Worm (Caenorhabditis elegans) whole organism, early embryonic: Measurements from ENCODE around the gene clc-32.

Source experiments
- B0310.2 ChIP-seq: sonication (generic microtip); optimal IDR thresholded peaks from 2 replicates; lab custom pipeline; 2016; ENCODE audit warnings: mild to moderate bottlenecking, missing genetic modification characterization, missing compliant biosample characterization
- F13C5.2 ChIP-seq: sonication (generic microtip); optimal IDR thresholded peaks from 2 replicates; lab custom pipeline; 2017; ENCODE audit warnings: mild to moderate bottlenecking, missing genetic modification characterization, inconsistent platforms, missing compliant biosample characterization
- aly-1 ChIP-seq: sonication (generic microtip); optimal IDR thresholded peaks from 2 replicates; lab custom pipeline; 2016; ENCODE audit warnings: missing genetic modification characterization, missing compliant biosample characterization
- ama-1 ChIP-seq: fragments of 150-350 bp; optimal IDR thresholded peaks from 2 replicates; lab custom pipeline; 2014
- ceh-13 ChIP-seq: fragments of 200-800 bp; sonication (Bioruptor generic); optimal IDR thresholded peaks from 2 replicates; lab custom pipeline; 2018; ENCODE audit warnings: mild to moderate bottlenecking, missing genetic modification characterization, missing compliant biosample characterization
- ceh-36 ChIP-seq: sonication (generic microtip); optimal IDR thresholded peaks from 2 replicates; lab custom pipeline; 2016; ENCODE audit warnings: missing genetic modification characterization, inconsistent platforms, missing compliant biosample characterization
- ets-7 ChIP-seq: sonication (generic microtip); optimal IDR thresholded peaks from 2 replicates; lab custom pipeline; 2016; ENCODE audit warnings: missing genotype, missing genetic modification characterization, missing compliant biosample characterization
- flt-1 ChIP-seq: fragments of 200-800 bp; sonication (Bioruptor generic); IDR thresholded peaks from 2 replicates; pipeline ENCODE4 v1.3.6; 2022; ENCODE audit warnings: missing genetic modification characterization, missing compliant biosample characterization
- hmbx-1 ChIP-seq: sonication (generic microtip); optimal IDR thresholded peaks from 2 replicates; lab custom pipeline; 2016; ENCODE audit warnings: mild to moderate bottlenecking, missing genetic modification characterization, missing compliant biosample characterization
- hmg-4 ChIP-seq: fragments of 200-800 bp; sonication (Bioruptor generic); optimal IDR thresholded peaks from 2 replicates; lab custom pipeline; 2018; ENCODE audit warnings: mild to moderate bottlenecking, missing genetic modification characterization, missing compliant biosample characterization
- hnd-1 ChIP-seq: sonication (generic microtip); optimal IDR thresholded peaks from 2 replicates; lab custom pipeline; 2016; ENCODE audit warnings: missing genetic modification characterization, missing compliant biosample characterization
- pes-1 ChIP-seq: fragments of 200-800 bp; sonication (Bioruptor generic); IDR thresholded peaks from 2 replicates; pipeline ENCODE4 v1.3.6; 2022; ENCODE audit warnings: missing genetic modification reagents, missing genetic modification characterization, missing compliant biosample characterization
- scrt-1 ChIP-seq: fragments of 200-800 bp; sonication (Bioruptor generic); IDR thresholded peaks from 2 replicates; pipeline ENCODE4 v1.3.6; 2022; ENCODE audit warnings: missing genetic modification characterization, missing compliant biosample characterization
- sea-1 ChIP-seq: fragments of 200-800 bp; sonication (Bioruptor generic); conservative IDR thresholded peaks from 2 replicates; pipeline ENCODE4 v1.3.6; 2022; ENCODE audit warnings: missing genetic modification characterization, missing compliant biosample characterization
- tbx-11 ChIP-seq: fragments of 200-800 bp; sonication (Bioruptor generic); IDR thresholded peaks from 2 replicates; pipeline ENCODE4 v1.3.6; 2022; ENCODE audit warnings: missing genetic modification characterization, missing compliant biosample characterization
- tbx-37 ChIP-seq: fragments of 200-800 bp; sonication (Bioruptor generic); conservative IDR thresholded peaks from 2 replicates; pipeline ENCODE4 v1.3.6; 2022; ENCODE audit warnings: missing genetic modification reagents, missing genetic modification characterization, missing compliant biosample characterization
- tra-4 ChIP-seq: sonication (generic microtip); optimal IDR thresholded peaks from 2 replicates; lab custom pipeline; 2017; ENCODE audit warnings: missing genetic modification characterization, missing compliant biosample characterization

clc-32 gene

DNA sequence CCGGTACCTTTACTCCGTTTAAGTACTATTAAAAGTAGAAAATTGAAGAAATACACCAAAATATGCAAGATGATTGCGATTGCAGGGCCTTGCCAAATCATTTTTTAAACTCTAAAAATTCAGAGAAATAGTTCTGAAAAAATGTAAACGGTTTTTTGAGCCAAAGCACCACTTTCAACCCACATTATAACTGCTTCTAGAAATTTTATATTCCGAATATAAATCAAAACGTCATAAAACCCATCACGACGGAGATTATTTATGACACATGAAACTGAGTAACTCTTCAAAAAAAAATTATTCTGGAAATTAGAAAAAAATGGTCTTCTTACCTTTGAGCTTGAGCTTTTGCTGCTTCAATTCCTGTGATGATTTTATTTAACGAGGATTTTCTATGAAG is 26.7 kb downstream of the clc-32 start, which contains the start of gene srxa-16:
Gene srxa-16, minus strand, starts transcription at position 101 of the 400 bp plus-strand sequence.
- TF ChIP-seq tbx-37 (GFP tag; lab: Robert Waterston, UW) (no peak), sea-1 (GFP tag; lab: Robert Waterston, UW) (no peak), scrt-1 (GFP tag; lab: Robert Waterston, UW) (no peak), hmbx-1 (tag; lab: Kevin White, UChicago) (no peak), ets-7 (tag; lab: Kevin White, UChicago) (no peak)

DNA sequence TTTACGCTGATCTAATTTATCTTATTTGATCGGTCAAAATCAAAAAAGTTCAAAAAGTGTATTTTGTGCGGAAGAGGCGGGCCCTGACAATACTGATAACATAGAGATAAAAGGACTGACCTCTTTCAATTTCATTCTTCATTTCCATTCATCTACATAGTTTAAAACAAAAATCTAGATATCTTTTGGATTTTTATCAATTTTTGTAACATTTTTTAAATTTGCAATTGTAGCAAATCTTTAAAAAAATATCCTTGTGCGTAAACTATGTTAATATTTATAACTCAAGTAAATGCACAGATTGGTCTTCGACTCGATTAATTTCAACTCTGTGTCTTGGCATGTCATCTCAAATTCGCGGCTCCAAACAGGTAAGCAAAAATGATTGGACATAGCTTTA is 37.4 kb downstream of the clc-32 start, which contains the start of gene argk-1:
Gene argk-1, plus strand, starts transcription at position 301 of the 400 bp plus-strand sequence.
- TF ChIP-seq aly-1 (tag; lab: Kevin White, UChicago), result no peak
- no peak for TF ChIP-seq ceh-13 (GFP tag; lab: Kevin White, UChicago)

DNA sequence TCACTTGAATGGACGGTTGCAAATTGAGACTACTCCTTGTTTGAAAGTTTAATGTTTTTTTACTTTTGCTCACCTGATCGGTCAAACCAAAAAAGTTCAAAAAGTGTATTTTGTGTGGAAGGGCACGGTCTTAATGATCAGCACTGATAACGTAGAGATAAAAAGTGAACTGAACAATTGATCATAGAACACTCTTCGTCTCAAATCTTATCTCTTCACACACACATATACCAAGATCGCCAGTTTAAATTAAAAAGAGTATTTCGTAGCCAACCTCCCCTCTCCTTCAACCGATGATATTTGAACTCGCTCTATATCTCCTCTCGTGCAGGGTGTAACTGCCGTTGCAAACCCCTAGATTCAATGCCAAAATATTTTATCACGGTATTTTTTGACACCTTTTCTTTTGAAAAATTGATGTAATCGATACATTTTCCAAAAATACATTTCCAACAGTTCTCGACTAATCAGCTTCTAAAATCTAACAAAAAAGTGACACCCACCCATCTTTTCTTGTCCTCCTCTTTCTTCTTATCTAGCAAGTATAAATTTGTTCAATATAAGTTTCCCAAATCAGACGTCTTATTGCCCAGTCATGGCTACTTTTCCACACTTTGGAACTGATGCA is 40.8 kb downstream of the clc-32 start, which contains the start of gene cth-1:
Gene cth-1, plus strand, starts transcription at position 578 of the 628 bp plus-strand sequence.
- TF ChIP-seq F13C5.2 (tag; lab: Kevin White, UChicago) (no peak), ceh-36 (no peak), scrt-1 (GFP tag; lab: Robert Waterston, UW) (no peak), B0310.2 (no peak), ceh-13 (GFP tag; lab: Kevin White, UChicago) (no peak), sea-1 (GFP tag; lab: Robert Waterston, UW) (no peak), hnd-1 (tag; lab: Kevin White, UChicago) (no peak), tbx-37 (GFP tag; lab: Robert Waterston, UW) (no peak), hmbx-1 (tag; lab: Kevin White, UChicago) (no peak), aly-1 (tag; lab: Kevin White, UChicago) (no peak), tbx-11 (GFP tag; lab: Robert Waterston, UW) (no peak), flt-1 (no peak), tra-4 (tag; lab: Kevin White, UChicago) (no peak), hmg-4 (GFP tag; lab: Kevin White, UChicago) (no peak), pes-1 (GFP tag; lab: Robert Waterston, UW) (no peak), ets-7 (tag; lab: Kevin White, UChicago) (no peak), ama-1 (lab: Kevin White, UChicago) (no peak)

DNA sequence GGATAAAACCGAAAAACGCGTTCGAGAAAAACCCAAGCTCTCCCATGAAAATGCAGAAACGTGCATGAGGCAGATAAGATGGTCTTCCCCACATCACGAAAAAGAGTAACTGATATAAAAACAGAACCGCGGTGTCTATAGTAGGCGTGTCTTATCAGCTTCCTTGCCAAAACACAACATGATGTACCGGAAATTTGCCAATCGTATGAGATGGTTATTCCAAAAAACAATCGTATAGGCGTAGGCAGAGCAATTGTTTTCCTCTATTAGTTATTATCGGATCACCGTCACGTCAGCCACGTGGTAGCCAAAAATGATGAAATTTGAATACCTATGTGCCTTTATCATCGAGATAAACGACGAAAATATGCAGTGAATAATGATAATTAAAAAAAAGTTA is 41.5 kb downstream of the clc-32 start, which contains the start of gene str-7:
Gene str-7, minus strand, starts transcription at position 101 of the 400 bp plus-strand sequence.
- TF ChIP-seq tbx-37 (GFP tag; lab: Robert Waterston, UW) (no peak), B0310.2 (no peak), sea-1 (GFP tag; lab: Robert Waterston, UW) (no peak), aly-1 (tag; lab: Kevin White, UChicago) (no peak), flt-1 (no peak), hmg-4 (GFP tag; lab: Kevin White, UChicago) (no peak), ceh-36 (no peak), scrt-1 (GFP tag; lab: Robert Waterston, UW) (no peak), ama-1 (lab: Kevin White, UChicago) (no peak), tra-4 (tag; lab: Kevin White, UChicago) (no peak), pes-1 (GFP tag; lab: Robert Waterston, UW) (no peak)

DNA sequence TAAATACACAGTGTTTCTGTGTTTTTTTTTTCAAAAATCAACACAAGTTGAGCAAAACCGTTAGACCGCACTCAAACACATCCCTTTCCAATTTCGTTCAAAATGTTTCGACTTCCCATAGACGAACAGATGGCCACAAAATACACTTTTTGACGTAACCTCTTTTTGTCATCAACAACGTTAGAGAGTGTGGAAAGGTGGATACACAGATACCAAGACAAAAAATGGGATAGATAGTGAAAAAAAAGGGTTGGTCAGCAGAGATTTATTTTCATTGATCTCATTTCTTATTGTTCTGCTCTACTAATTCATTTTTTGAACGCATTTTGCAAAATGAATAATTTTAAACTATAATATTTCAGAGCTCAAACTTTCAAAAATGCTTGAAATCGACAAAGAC is 46.1 kb downstream of the clc-32 start:
- no peak for TF ChIP-seq hnd-1 (tag; lab: Kevin White, UChicago)
- no peak for TF ChIP-seq tbx-37 (GFP tag; lab: Robert Waterston, UW)
- TF ChIP-seq ceh-36, result no peak
- no peak for TF ChIP-seq F13C5.2 (tag; lab: Kevin White, UChicago)
- no peak for TF ChIP-seq hmg-4 (GFP tag; lab: Kevin White, UChicago)
- TF ChIP-seq sea-1 (GFP tag; lab: Robert Waterston, UW), result no peak
- no peak for TF ChIP-seq scrt-1 (GFP tag; lab: Robert Waterston, UW)
- TF ChIP-seq hmbx-1 (tag; lab: Kevin White, UChicago), result no peak
- no peak for TF ChIP-seq aly-1 (tag; lab: Kevin White, UChicago)
- no peak for TF ChIP-seq tra-4 (tag; lab: Kevin White, UChicago)
- no peak for TF ChIP-seq ceh-13 (GFP tag; lab: Kevin White, UChicago)
- TF ChIP-seq ama-1 (lab: Kevin White, UChicago), result no peak
- no peak for TF ChIP-seq tbx-11 (GFP tag; lab: Robert Waterston, UW)
- TF ChIP-seq ets-7 (tag; lab: Kevin White, UChicago), result no peak
- TF ChIP-seq pes-1 (GFP tag; lab: Robert Waterston, UW), result no peak
- no peak for TF ChIP-seq B0310.2
- no peak for TF ChIP-seq flt-1

DNA sequence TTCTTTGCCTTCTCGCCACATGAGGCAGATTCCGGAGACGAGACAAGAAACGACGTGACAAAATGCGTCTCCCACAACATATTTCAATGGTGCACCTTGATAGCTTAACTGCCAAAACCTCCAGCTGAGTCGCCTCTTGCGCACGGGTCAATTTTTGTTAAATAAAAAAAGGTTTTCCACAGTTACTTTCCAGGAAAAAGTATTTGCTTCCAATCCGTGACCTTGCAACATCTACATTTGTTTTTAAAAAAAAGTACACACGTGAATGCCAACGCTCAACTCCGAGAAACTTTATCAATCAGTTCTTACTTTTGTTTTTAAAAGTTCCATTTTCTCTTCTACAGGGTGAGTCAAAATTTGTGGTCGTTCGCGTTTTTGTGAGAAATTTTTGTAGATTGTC is 46.7 kb downstream of the clc-32 start, which contains the start of gene F22B8.7:
Gene F22B8.7, plus strand, starts transcription at position 301 of the 400 bp plus-strand sequence.
- TF ChIP-seq tbx-11 (GFP tag; lab: Robert Waterston, UW) (no peak), ets-7 (tag; lab: Kevin White, UChicago) (no peak)

DNA sequence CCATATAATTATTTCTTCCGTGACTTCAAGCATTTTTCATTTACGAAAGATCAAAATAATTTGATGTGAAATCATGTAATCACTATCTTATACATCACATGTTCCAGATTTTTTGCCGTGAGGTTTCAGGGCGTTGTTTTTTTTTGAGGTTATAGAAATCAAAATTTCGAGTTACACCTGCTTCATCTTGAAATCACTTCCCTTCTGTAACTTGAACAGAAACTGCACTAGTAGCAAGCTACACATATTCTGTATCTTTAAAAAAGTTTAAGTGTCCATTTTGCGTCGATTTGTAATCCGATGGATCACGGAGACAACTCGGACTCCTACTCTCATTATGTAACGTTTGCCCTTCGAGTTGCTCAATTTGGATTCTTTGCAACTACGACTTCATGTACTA is 50.3 kb downstream of the clc-32 start, which contains the start of gene F22B8.3:
Gene F22B8.3, plus strand, starts transcription at position 301 of the 400 bp plus-strand sequence.
- no peak for TF ChIP-seq hmbx-1 (tag; lab: Kevin White, UChicago)
- TF ChIP-seq ama-1 (lab: Kevin White, UChicago), result no peak
- TF ChIP-seq flt-1, result no peak
- TF ChIP-seq tbx-11 (GFP tag; lab: Robert Waterston, UW), result no peak
- TF ChIP-seq aly-1 (tag; lab: Kevin White, UChicago), result no peak
- no peak for TF ChIP-seq tra-4 (tag; lab: Kevin White, UChicago)
- TF ChIP-seq ets-7 (tag; lab: Kevin White, UChicago), result no peak
